Fruit fly (Drosophila melanogaster) S2 (cell line): Measurements from ENCODE around the gene CG12056.

ENCODE experiments used
- CG8478 ChIP-seq: fragments of >200 bp; optimal IDR thresholded peaks from 2 replicates; lab custom pipeline; 2018
- CTCF ChIP-seq, 2 experiments: fragments of >200 bp; optimal IDR thresholded peaks; 2 replicates each; lab custom pipeline; 2018

DNA sequence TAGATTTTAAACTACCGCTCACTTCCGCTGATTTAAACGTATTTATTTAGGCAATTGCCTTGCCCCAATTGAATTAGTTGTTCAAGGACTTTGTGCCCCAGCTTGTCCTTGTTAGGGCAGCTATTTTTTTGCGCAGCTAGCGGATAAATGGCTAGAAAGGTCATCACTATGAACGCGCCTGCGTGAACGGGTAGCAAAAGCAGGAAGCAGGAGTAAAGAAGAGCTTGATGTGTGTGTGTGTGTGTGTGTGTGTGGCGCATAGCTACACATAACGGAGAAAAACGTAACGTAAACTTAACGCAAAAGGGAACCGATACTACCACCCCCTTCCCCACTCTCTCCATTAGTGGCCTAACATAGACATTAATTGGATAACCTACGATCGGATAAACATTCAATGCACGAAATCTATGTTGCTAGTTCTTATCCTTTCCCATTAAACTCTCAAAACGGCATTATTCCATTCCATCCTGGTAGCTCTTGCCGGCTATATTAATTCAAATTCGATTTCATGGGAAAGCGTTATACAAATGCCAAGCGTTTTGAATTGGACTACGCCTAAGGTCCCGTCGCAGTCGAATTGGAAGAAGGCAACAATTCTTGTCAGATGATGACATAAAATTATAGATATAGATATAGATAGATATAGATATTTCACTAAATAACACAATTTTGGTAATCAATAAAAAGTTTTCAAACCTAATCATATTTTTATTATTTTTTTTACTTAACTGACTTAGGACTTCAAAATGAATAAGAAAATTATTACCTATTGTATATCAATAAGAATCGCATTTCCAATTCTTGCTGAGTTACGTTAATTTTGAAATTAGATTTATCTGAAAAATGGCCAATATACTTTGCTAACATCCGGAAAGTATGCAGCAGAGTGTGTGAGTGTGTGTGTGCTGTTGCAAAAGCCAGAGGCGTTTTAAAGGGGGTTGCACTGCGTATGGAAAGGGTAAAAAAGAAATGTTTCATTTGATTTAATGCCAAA is 27.7 kb upstream of the CG12056 start:
- no peak for TF ChIP-seq CG8478 (lab: Kevin White, UChicago)
- no peak for TF ChIP-seq CTCF (optimal IDR thresholded peaks at IDR 0.05; lab: Kevin White, UChicago)
